Fruit fly (Drosophila melanogaster) whole organism, embryonic: Measurements from ENCODE around the gene Hat1.

Source experiments
- Aef1 ChIP-seq: fragments of 200-800 bp; sonication (Bioruptor generic); IDR thresholded peaks from 3 replicates; pipeline ENCODE4 v1.3.6; 2022; ENCODE audit warnings: missing biosample characterization, missing genetic modification characterization
- Antp ChIP-seq: fragments of 200-800 bp; sonication (Bioruptor generic); optimal IDR thresholded peaks from 3 replicates; lab custom pipeline; 2016; ENCODE audit warnings: missing biosample characterization, missing genetic modification characterization
- CG11093 ChIP-seq: fragments of 200-800 bp; sonication (Bioruptor generic); IDR thresholded peaks from 3 replicates; pipeline ENCODE4 v1.3.6; 2022; ENCODE audit warnings: missing biosample characterization, missing genetic modification characterization
- CG12219 ChIP-seq: fragments of 200-800 bp; sonication (Bioruptor generic); optimal IDR thresholded peaks from 3 replicates; lab custom pipeline; 2018; ENCODE audit warnings: missing biosample characterization, mild to moderate bottlenecking, missing genetic modification characterization
- CG12942 ChIP-seq: fragments of 200-800 bp; sonication (Bioruptor generic); optimal IDR thresholded peaks from 3 replicates; lab custom pipeline; 2016; ENCODE audit warnings: missing biosample characterization, missing genetic modification characterization
- CG15269 ChIP-seq: fragments of 200-800 bp; sonication (Bioruptor generic); optimal IDR thresholded peaks from 2 replicates; lab custom pipeline; 2018; ENCODE audit warnings: missing biosample characterization, mild to moderate bottlenecking, missing genetic modification characterization, moderate library complexity
- CG17359 ChIP-seq: fragments of 200-800 bp; sonication (Bioruptor generic); optimal IDR thresholded peaks from 3 replicates; lab custom pipeline; 2018; ENCODE audit warnings: missing biosample characterization, mild to moderate bottlenecking, missing genetic modification characterization, moderate library complexity
- CG2120 ChIP-seq: fragments of 200-800 bp; sonication (Bioruptor generic); optimal IDR thresholded peaks from 3 replicates; lab custom pipeline; 2016; ENCODE audit warnings: missing biosample characterization, missing genetic modification characterization
- CG2678 ChIP-seq: fragments of 200-800 bp; sonication (Bioruptor generic); optimal IDR thresholded peaks from 3 replicates; lab custom pipeline; 2019; ENCODE audit warnings: missing biosample characterization, mild to moderate bottlenecking, missing genetic modification characterization, moderate library complexity
- CG32532 ChIP-seq: fragments of 200-800 bp; sonication (Bioruptor generic); IDR thresholded peaks from 2 replicates; pipeline ENCODE4 v1.3.6; 2022; ENCODE audit warnings: missing biosample characterization, missing genetic modification characterization
- CG34422 ChIP-seq: fragments of 200-800 bp; sonication (Bioruptor generic); IDR thresholded peaks from 3 replicates; pipeline ENCODE4 v1.3.6; 2022; ENCODE audit warnings: missing biosample characterization, missing genetic modification characterization
- CG7372 ChIP-seq: fragments of 200-800 bp; sonication (Bioruptor generic); IDR thresholded peaks from 2 replicates; pipeline ENCODE4 v1.3.6; 2022; ENCODE audit warnings: missing biosample characterization, missing genetic modification characterization
- CG7839 ChIP-seq: fragments of 200-800 bp; sonication (Bioruptor generic); optimal IDR thresholded peaks from 3 replicates; lab custom pipeline; 2018; ENCODE audit warnings: missing biosample characterization, mild to moderate bottlenecking, missing genetic modification characterization, moderate library complexity
- CG8478 ChIP-seq: fragments of >200 bp; optimal IDR thresholded peaks from 2 replicates; lab custom pipeline; 2018
- CG9932 ChIP-seq: fragments of 200-800 bp; sonication (Bioruptor generic); IDR thresholded peaks from 2 replicates; pipeline ENCODE4 v1.3.6; 2022; ENCODE audit warnings: missing biosample characterization, missing genetic modification characterization
- Ets65A ChIP-seq: fragments of 200-800 bp; sonication (Bioruptor generic); peaks from one replicate; lab custom pipeline; 2016; ENCODE audit warnings: missing biosample characterization, missing genetic modification characterization
- Hr51 ChIP-seq, 2 experiments: fragments of 200-800 bp; sonication (Bioruptor generic); optimal IDR thresholded peaks; 2 replicates in 1 of 2; 3 replicates in 1 of 2; lab custom pipeline; 2016 to 2018; ENCODE audit warnings: missing biosample characterization in 2 of 2, missing genetic modification characterization in 2 of 2, mild to moderate bottlenecking in 1 of 2, moderate library complexity in 1 of 2
- MTF-1 ChIP-seq: fragments of 200-800 bp; sonication (Bioruptor generic); optimal IDR thresholded peaks from 2 replicates; lab custom pipeline; 2018; ENCODE audit warnings: missing biosample characterization, mild to moderate bottlenecking, missing genetic modification characterization, borderline replicate concordance
- Med ChIP-seq: fragments of 200-800 bp; sonication (Bioruptor generic); peaks from one replicate; lab custom pipeline; 2016; ENCODE audit warnings: missing biosample characterization, missing genetic modification characterization, mild to moderate bottlenecking, inconsistent platforms, moderate library complexity
- Ptx1 ChIP-seq: fragments of 200-800 bp; sonication (Bioruptor generic); IDR thresholded peaks from 2 replicates; pipeline ENCODE4 v1.3.6; 2022; ENCODE audit warnings: missing biosample characterization, missing genetic modification characterization
- Rfx ChIP-seq: fragments of 200-800 bp; sonication (Bioruptor generic); IDR thresholded peaks from 2 replicates; pipeline ENCODE4 v1.3.6; 2022; ENCODE audit warnings: missing biosample characterization, missing genetic modification characterization
- Spps ChIP-seq: fragments of 200-800 bp; sonication (Bioruptor generic); optimal IDR thresholded peaks from 2 replicates; lab custom pipeline; 2018; ENCODE audit warnings: missing biosample characterization, mild to moderate bottlenecking, missing genetic modification characterization
- Sry-δ ChIP-seq: fragments of 200-800 bp; sonication (Bioruptor generic); optimal IDR thresholded peaks from 2 replicates; lab custom pipeline; 2016; ENCODE audit warnings: missing biosample characterization, missing genetic modification characterization
- Ssrp ChIP-seq: fragments of 200-800 bp; sonication (Bioruptor generic); optimal IDR thresholded peaks from 2 replicates; lab custom pipeline; 2018; ENCODE audit warnings: missing biosample characterization, mild to moderate bottlenecking, missing genetic modification characterization, moderate library complexity
- Xrp1 ChIP-seq: fragments of 200-800 bp; sonication (Bioruptor generic); IDR thresholded peaks from 2 replicates; pipeline ENCODE4 v1.3.6; 2022; ENCODE audit warnings: missing biosample characterization, missing genetic modification characterization
- ap ChIP-seq: fragments of 200-800 bp; sonication (Bioruptor generic); IDR thresholded peaks from 2 replicates; pipeline ENCODE4 v1.3.6; 2022; ENCODE audit warnings: missing biosample characterization, missing genetic modification characterization
- ara ChIP-seq: fragments of 200-800 bp; sonication (Bioruptor generic); IDR thresholded peaks from 2 replicates; pipeline ENCODE4 v1.3.6; 2022; ENCODE audit warnings: missing biosample characterization, missing genetic modification characterization
- bcd ChIP-seq: fragments of 200-800 bp; sonication (Bioruptor generic); optimal IDR thresholded peaks from 2 replicates; lab custom pipeline; 2017; ENCODE audit warnings: missing biosample characterization, mild to moderate bottlenecking, missing genetic modification characterization
- corto ChIP-seq: fragments of 200-800 bp; sonication (Bioruptor generic); optimal IDR thresholded peaks from 2 replicates; lab custom pipeline; 2016; ENCODE audit warnings: missing biosample characterization, mild to moderate bottlenecking, missing genetic modification characterization, moderate library complexity
- dmrt99B ChIP-seq: fragments of 200-800 bp; sonication (Bioruptor generic); optimal IDR thresholded peaks from 2 replicates; lab custom pipeline; 2018; ENCODE audit warnings: missing biosample characterization, mild to moderate bottlenecking, missing genetic modification characterization, moderate library complexity
- emc ChIP-seq: fragments of 200-800 bp; sonication (Bioruptor generic); optimal IDR thresholded peaks from 2 replicates; lab custom pipeline; 2016; ENCODE audit warnings: missing biosample characterization, missing genetic modification characterization
- esg ChIP-seq: fragments of 200-800 bp; sonication (Bioruptor generic); conservative IDR thresholded peaks from 2 replicates; pipeline ENCODE4 v1.3.6; 2022; ENCODE audit warnings: missing biosample characterization, missing genetic modification characterization
- ewg ChIP-seq: fragments of 200-800 bp; sonication (Bioruptor generic); optimal IDR thresholded peaks from 3 replicates; lab custom pipeline; 2017; ENCODE audit warnings: mild to moderate bottlenecking, missing biosample characterization, missing genetic modification reagents, missing genetic modification characterization
- fu2 ChIP-seq: fragments of 200-800 bp; sonication (Bioruptor generic); optimal IDR thresholded peaks from 2 replicates; lab custom pipeline; 2016; ENCODE audit warnings: missing biosample characterization, missing genetic modification characterization
- gem ChIP-seq: fragments of 200-800 bp; sonication (Bioruptor generic); optimal IDR thresholded peaks from 2 replicates; lab custom pipeline; 2019; ENCODE audit warnings: missing biosample characterization, mild to moderate bottlenecking, missing genetic modification characterization, moderate library complexity
- grau ChIP-seq: fragments of 200-800 bp; optimal IDR thresholded peaks from 3 replicates; lab custom pipeline; 2019; ENCODE audit warnings: missing biosample characterization, mild to moderate bottlenecking, missing genetic modification characterization, moderate library complexity
- hth ChIP-seq: fragments of >200 bp; optimal IDR thresholded peaks from 2 replicates; lab custom pipeline; 2017; ENCODE audit warnings: inconsistent platforms
- lab ChIP-seq: fragments of 200-800 bp; sonication (Bioruptor generic); optimal IDR thresholded peaks from 3 replicates; lab custom pipeline; 2017; ENCODE audit warnings: missing biosample characterization, missing genetic modification characterization, mild to moderate bottlenecking, moderate library complexity, missing genetic modification reagents
- lbe ChIP-seq: fragments of 200-800 bp; sonication (Bioruptor generic); optimal IDR thresholded peaks from 2 replicates; lab custom pipeline; 2016; ENCODE audit warnings: missing biosample characterization, mild to moderate bottlenecking, missing genetic modification characterization
- lmd ChIP-seq: fragments of 200-800 bp; sonication (Bioruptor generic); IDR thresholded peaks from 2 replicates; pipeline ENCODE4 v1.3.6; 2022; ENCODE audit warnings: missing biosample characterization, missing genetic modification characterization
- nmo ChIP-seq: fragments of 200-800 bp; sonication (Bioruptor generic); optimal IDR thresholded peaks from 2 replicates; lab custom pipeline; 2018; ENCODE audit warnings: missing biosample characterization, mild to moderate bottlenecking, missing genetic modification characterization, moderate library complexity
- nom ChIP-seq: fragments of 200-800 bp; sonication (Bioruptor generic); optimal IDR thresholded peaks from 2 replicates; lab custom pipeline; 2017; ENCODE audit warnings: missing biosample characterization, missing genetic modification characterization, mild to moderate bottlenecking, moderate library complexity, missing genetic modification reagents
- pan ChIP-seq, 4 experiments: fragments of >200 bp in 3 of 4; fragments of 200-800 bp in 1 of 4; sonication (Bioruptor generic) in 1 of 4; optimal IDR thresholded peaks in 3 of 4; IDR thresholded peaks in 1 of 4; 2 replicates each; pipeline versions ENCODE4 v1.3.6 to Lab custom; 2017 to 2022; ENCODE audit warnings: missing biosample characterization in 2 of 4, missing genetic modification characterization in 2 of 4, mixed read lengths in 1 of 4
- sens ChIP-seq: fragments of 200-800 bp; sonication (Bioruptor generic); peaks from one replicate; lab custom pipeline; 2016; ENCODE audit warnings: missing biosample characterization, missing genetic modification characterization
- sisA ChIP-seq: fragments of 200-800 bp; sonication (Bioruptor generic); IDR thresholded peaks from 2 replicates; pipeline ENCODE4 v1.3.6; 2022; ENCODE audit warnings: missing biosample characterization, missing genetic modification characterization
- slbo ChIP-seq: fragments of 200-800 bp; sonication (Bioruptor generic); IDR thresholded peaks from 2 replicates; pipeline ENCODE4 v1.3.6; 2022; ENCODE audit warnings: missing biosample characterization, missing genetic modification characterization
- so ChIP-seq: fragments of 200-800 bp; sonication (Bioruptor generic); IDR thresholded peaks from 3 replicates; pipeline ENCODE4 v1.3.6; 2022; ENCODE audit warnings: missing biosample characterization, missing genetic modification characterization
- tin ChIP-seq: fragments of 200-800 bp; sonication (Bioruptor generic); optimal IDR thresholded peaks from 3 replicates; lab custom pipeline; 2016; ENCODE audit warnings: missing biosample characterization, missing genetic modification characterization
- unpg ChIP-seq: fragments of 200-800 bp; sonication (Bioruptor generic); optimal IDR thresholded peaks from 3 replicates; lab custom pipeline; 2018; ENCODE audit warnings: missing biosample characterization, mild to moderate bottlenecking, missing genetic modification characterization, moderate library complexity

Hat1 gene

dm6 chr3R:5833948-5834504 is 44.8 kb upstream of the Hat1 start:
- TF ChIP-seq grau: peak; percentile 3
- peak; percentile 24 for TF ChIP-seq unpg (GFP tag; lab: Kevin White, UChicago)
- TF ChIP-seq CG8478 (lab: Kevin White, UChicago): no peak
- TF ChIP-seq Sry-δ (GFP tag; lab: Kevin White, UChicago): peak; percentile 2
- peak; percentile 48; the same call in 1 of the 2 replicates for TF ChIP-seq ara (GFP tag; lab: Robert Waterston, UW)
- TF ChIP-seq CG11093 (GFP tag; lab: Robert Waterston, UW): 0 out of 3 replicates have a peak, but pooled peaks have one; percentile 10
- no peak for TF ChIP-seq emc
- no peak for TF ChIP-seq tin (GFP tag; lab: Kevin White, UChicago)
- TF ChIP-seq dmrt99B (tag; lab: Kevin White, UChicago): peak; percentile 44
- TF ChIP-seq Antp: peak; percentile 11
- peak; percentile 28 for TF ChIP-seq CG17359 (tag; lab: Kevin White, UChicago)
- TF ChIP-seq CG9932 (GFP tag; lab: Robert Waterston, UW): 0 out of 2 replicates have a peak, but pooled peaks have one; percentile 27
- 0 out of 3 replicates have a peak, but pooled peaks have one; percentile 18 for TF ChIP-seq CG34422 (GFP tag; lab: Robert Waterston, UW)
- no peak for TF ChIP-seq CG12942 (GFP tag; lab: Kevin White, UChicago)
- TF ChIP-seq CG15269: peak; percentile 9
- TF ChIP-seq bcd (GFP tag; lab: Kevin White, UChicago): peak; percentile 5
- peak; percentile 85 for TF ChIP-seq Ets65A (GFP tag; lab: Kevin White, UChicago)
- peak; percentile 44 for TF ChIP-seq gem (tag; lab: Kevin White, UChicago)
- TF ChIP-seq sens (GFP tag; lab: Kevin White, UChicago): peak; percentile 75
- 0 out of 2 replicates have a peak, but pooled peaks have one; percentile 14 for TF ChIP-seq lmd (GFP tag; lab: Robert Waterston, UW)
- peak in 1 of 2 experiments; percentile 19 for TF ChIP-seq Hr51 (GFP tag; optimal IDR thresholded peaks at IDR 0.05; lab: Kevin White, UChicago)
- TF ChIP-seq CG2120: peak; percentile 25
- 0 out of 2 replicates have a peak, but pooled peaks have one; percentile 14 for TF ChIP-seq slbo (GFP tag; lab: Robert Waterston, UW)
- peak; percentile 15 for TF ChIP-seq CG2678
- TF ChIP-seq Ptx1 (GFP tag; lab: Robert Waterston, UW): peak; percentile 49; the same call in 1 of the 2 replicates
- TF ChIP-seq nmo (GFP tag; lab: Kevin White, UChicago): peak; percentile 25
- TF ChIP-seq Spps (tag; lab: Kevin White, UChicago): no peak
- TF ChIP-seq so: 0 out of 3 replicates have a peak, but pooled peaks have one; percentile 39
- peak; percentile 49 for TF ChIP-seq lbe (GFP tag; lab: Kevin White, UChicago)
- peak; percentile 41; the same call in 1 of the 2 replicates for TF ChIP-seq sisA (GFP tag; lab: Robert Waterston, UW)
- 0 out of 2 replicates have a peak, but pooled peaks have one; percentile 11 for TF ChIP-seq esg (GFP tag; lab: Robert Waterston, UW)
- peak; percentile 30; the same call in 1 of the 2 replicates for TF ChIP-seq Xrp1 (GFP tag; lab: Robert Waterston, UW)
- no peak for TF ChIP-seq fu2 (GFP tag; lab: Kevin White, UChicago)
- TF ChIP-seq Rfx (GFP tag; lab: Robert Waterston, UW): 0 out of 2 replicates have a peak, but pooled peaks have one; percentile 25
- no peak for TF ChIP-seq Ssrp (tag; lab: Kevin White, UChicago)
- TF ChIP-seq MTF-1 (GFP tag; lab: Kevin White, UChicago): no peak
- TF ChIP-seq CG32532 (GFP tag; lab: Robert Waterston, UW): peak; percentile 40; the same call in 1 of the 2 replicates
- TF ChIP-seq hth (lab: Kevin White, UChicago): no peak
- peak; percentile 16; the same call in 1 of the 2 replicates for TF ChIP-seq ap (GFP tag; lab: Robert Waterston, UW)
- TF ChIP-seq pan (optimal IDR thresholded peaks at IDR 0.05; lab: Kevin White, UChicago): no peak
- TF ChIP-seq pan (GFP tag; optimal IDR thresholded peaks at IDR 0.05 in 1 of 2, IDR thresholded peaks at IDR 0.05 in 1 of 2): peak in 1 of 2 experiments; percentile 54
- TF ChIP-seq CG7839 (tag; lab: Kevin White, UChicago): peak; percentile 32
- 0 out of 3 replicates have a peak, but pooled peaks have one; percentile 37 for TF ChIP-seq Aef1
- peak; percentile 83 for TF ChIP-seq Med (GFP tag; lab: Kevin White, UChicago)
- peak; percentile 36 for TF ChIP-seq corto
- peak; percentile 32 for TF ChIP-seq lab (GFP tag; lab: Kevin White, UChicago)
- TF ChIP-seq CG7372 (GFP tag; lab: Robert Waterston, UW): no peak
- no peak for TF ChIP-seq CG12219 (GFP tag; lab: Kevin White, UChicago)
- no peak for TF ChIP-seq ewg (GFP tag; lab: Kevin White, UChicago)
- no peak for TF ChIP-seq nom
